Worm (Caenorhabditis elegans) whole organism, L3 larva: ENCODE measurements around the gene des-2.

Experiments
- R02D3.7 ChIP-seq: fragments of 150-350 bp; optimal IDR thresholded peaks from 2 replicates; lab custom pipeline; 2014; ENCODE audit warnings: missing biosample characterization, missing genetic modification characterization
- aly-2 ChIP-seq: fragments of 150-350 bp; optimal IDR thresholded peaks from 2 replicates; lab custom pipeline; 2014; ENCODE audit warnings: missing biosample characterization, missing genetic modification characterization
- ama-1 ChIP-seq: fragments of 150-350 bp; optimal IDR thresholded peaks from 2 replicates; lab custom pipeline; 2018
- ceh-16 ChIP-seq: sonication (generic microtip); optimal IDR thresholded peaks from 2 replicates; lab custom pipeline; 2017; ENCODE audit warnings: missing biosample characterization, missing genetic modification characterization
- ceh-82 ChIP-seq: fragments of 150-350 bp; optimal IDR thresholded peaks from 2 replicates; lab custom pipeline; 2014; ENCODE audit warnings: missing biosample characterization, missing genetic modification characterization
- egl-27 ChIP-seq: sonication (generic microtip); optimal IDR thresholded peaks from 4 replicates; lab custom pipeline; 2017; ENCODE audit warnings: missing biosample characterization, missing genetic modification reagents, missing genetic modification characterization
- egl-5 ChIP-seq: fragments of 150-350 bp; optimal IDR thresholded peaks from 2 replicates; lab custom pipeline; 2017; ENCODE audit warnings: missing biosample characterization, missing genetic modification reagents, missing genetic modification characterization, inconsistent platforms
- elt-1 ChIP-seq: fragments of 150-350 bp; optimal IDR thresholded peaks from 2 replicates; lab custom pipeline; 2014; ENCODE audit warnings: missing biosample characterization, missing genetic modification characterization
- elt-2 ChIP-seq: sonication (generic microtip); optimal IDR thresholded peaks from 2 replicates; lab custom pipeline; 2016; ENCODE audit warnings: missing genetic modification reagents, mild to moderate bottlenecking, missing genetic modification characterization, missing compliant biosample characterization
- fkh-10 ChIP-seq: sonication (generic microtip); optimal IDR thresholded peaks from 2 replicates; lab custom pipeline; 2017; ENCODE audit warnings: missing biosample characterization, missing genetic modification reagents, missing genetic modification characterization
- fkh-2 ChIP-seq: fragments of 150-350 bp; optimal IDR thresholded peaks from 2 replicates; lab custom pipeline; 2014; ENCODE audit warnings: missing biosample characterization, missing genetic modification reagents, missing genetic modification characterization
- hmg-11 ChIP-seq: sonication (generic microtip); optimal IDR thresholded peaks from 2 replicates; lab custom pipeline; 2016; ENCODE audit warnings: missing genetic modification characterization, missing compliant biosample characterization
- jun-1 ChIP-seq: fragments of 150-350 bp; optimal IDR thresholded peaks from 2 replicates; lab custom pipeline; 2014; ENCODE audit warnings: missing biosample characterization, missing genetic modification reagents, missing genetic modification characterization
- lin-39 ChIP-seq: fragments of 150-350 bp; optimal IDR thresholded peaks from 2 replicates; lab custom pipeline; 2018; ENCODE audit warnings: missing biosample characterization, missing genetic modification reagents, missing genetic modification characterization
- lsy-12 ChIP-seq: sonication (generic microtip); optimal IDR thresholded peaks from 2 replicates; lab custom pipeline; 2016; ENCODE audit warnings: mild to moderate bottlenecking, missing genetic modification characterization, missing compliant biosample characterization
- mdl-1 ChIP-seq: fragments of 150-350 bp; optimal IDR thresholded peaks from 2 replicates; lab custom pipeline; 2014; ENCODE audit warnings: missing biosample characterization, missing genetic modification characterization
- nfya-1 ChIP-seq: sonication (generic microtip); optimal IDR thresholded peaks from 2 replicates; lab custom pipeline; 2017; ENCODE audit warnings: missing genetic modification characterization, mild to moderate bottlenecking, missing compliant biosample characterization, antibody characterized with exemption, moderate library complexity; ENCODE audit not compliant: insufficient read depth
- nhr-11 ChIP-seq: fragments of 150-350 bp; optimal IDR thresholded peaks from 2 replicates; lab custom pipeline; 2014; ENCODE audit warnings: missing biosample characterization, missing genetic modification characterization
- nhr-12 ChIP-seq: fragments of 150-350 bp; optimal IDR thresholded peaks from 2 replicates; lab custom pipeline; 2014; ENCODE audit warnings: missing biosample characterization, missing genetic modification characterization
- nhr-23 ChIP-seq: fragments of 150-350 bp; optimal IDR thresholded peaks from 2 replicates; lab custom pipeline; 2014; ENCODE audit warnings: missing biosample characterization, missing genetic modification reagents, missing genetic modification characterization
- nhr-237 ChIP-seq: fragments of 150-350 bp; optimal IDR thresholded peaks from 2 replicates; lab custom pipeline; 2014; ENCODE audit warnings: missing biosample characterization, missing genetic modification characterization
- nhr-25 ChIP-seq: sonication (generic microtip); optimal IDR thresholded peaks from 2 replicates; lab custom pipeline; 2017; ENCODE audit warnings: missing biosample characterization, missing genetic modification characterization
- nhr-43 ChIP-seq: sonication (generic microtip); optimal IDR thresholded peaks from 2 replicates; lab custom pipeline; 2016; ENCODE audit warnings: mild to moderate bottlenecking, missing genetic modification characterization, missing compliant biosample characterization; ENCODE audit not compliant: poor library complexity, severe bottlenecking
- nhr-77 ChIP-seq: fragments of 150-350 bp; optimal IDR thresholded peaks from 2 replicates; lab custom pipeline; 2014; ENCODE audit warnings: missing biosample characterization, missing genetic modification characterization
- pha-4 ChIP-seq: fragments of 150-350 bp; optimal IDR thresholded peaks from 2 replicates; lab custom pipeline; 2014; ENCODE audit warnings: missing biosample characterization, missing genetic modification reagents, missing genetic modification characterization
- pqm-1 ChIP-seq: fragments of 150-350 bp; optimal IDR thresholded peaks from 2 replicates; lab custom pipeline; 2017; ENCODE audit warnings: missing biosample characterization, missing genetic modification characterization, inconsistent platforms
- sea-2 ChIP-seq: fragments of 150-350 bp; sonication (generic microtip); optimal IDR thresholded peaks from 4 replicates; lab custom pipeline; 2014; ENCODE audit warnings: missing biosample characterization, missing genetic modification reagents, missing genetic modification characterization
- skn-1 ChIP-seq: fragments of 150-350 bp; optimal IDR thresholded peaks from 2 replicates; lab custom pipeline; 2014; ENCODE audit warnings: missing biosample characterization, missing genetic modification characterization
- snpc-4 ChIP-seq: fragments of 150-350 bp; optimal IDR thresholded peaks from 2 replicates; lab custom pipeline; 2014; ENCODE audit warnings: missing biosample characterization, missing genetic modification characterization
- tbx-2 ChIP-seq: sonication (generic microtip); optimal IDR thresholded peaks from 2 replicates; lab custom pipeline; 2016; ENCODE audit warnings: mild to moderate bottlenecking, missing genetic modification characterization, missing compliant biosample characterization
- unc-39 ChIP-seq: sonication (generic microtip); optimal IDR thresholded peaks from 4 replicates; lab custom pipeline; 2017; ENCODE audit warnings: missing biosample characterization, missing genetic modification characterization
- ztf-11 ChIP-seq: fragments of 150-350 bp; optimal IDR thresholded peaks from 2 replicates; lab custom pipeline; 2014; ENCODE audit warnings: missing biosample characterization, missing genetic modification characterization
- ztf-4 ChIP-seq: fragments of 150-350 bp; optimal IDR thresholded peaks from 2 replicates; lab custom pipeline; 2014; ENCODE audit warnings: missing biosample characterization, missing genetic modification characterization

Gene des-2

ce11 chrV:11421605-11422004 is at the start of gene des-2:
TSS of gene des-2 (minus strand) at chrV:11421705.
- TF ChIP-seq fkh-10 (GFP tag; lab: Kevin White, UChicago) (no peak), egl-5 (tag; lab: Kevin White, UChicago) (no peak), egl-27 (tag; lab: Kevin White, UChicago) (no peak), nhr-23 (tag; lab: Kevin White, UChicago) (no peak), nhr-25 (tag; lab: Kevin White, UChicago) (no peak), pha-4 (no peak), nhr-12 (tag; lab: Kevin White, UChicago) (no peak), ztf-4 (tag; lab: Kevin White, UChicago) (no peak), R02D3.7 (tag; lab: Kevin White, UChicago) (no peak), nhr-237 (tag; lab: Kevin White, UChicago) (no peak), sea-2 (GFP tag; lab: Kevin White, UChicago) (no peak), tbx-2 (tag; lab: Kevin White, UChicago) (no peak), nhr-43 (tag; lab: Kevin White, UChicago) (no peak), snpc-4 (tag; lab: Kevin White, UChicago) (no peak), skn-1 (no peak)
- TF ChIP-seq, all 47 proteins: peak for 0

ce11 chrV:11470210-11470713 is 48.8 kb upstream of the des-2 start, which contains the start of gene aat-6:
TSS of gene aat-6 (minus strand) at chrV:11470663.
- TF ChIP-seq elt-2 (tag; lab: Kevin White, UChicago) = peak; percentile 97
- TF ChIP-seq nhr-237 (tag; lab: Kevin White, UChicago) = no peak
- no peak for TF ChIP-seq hmg-11 (tag; lab: Kevin White, UChicago)
- peak; percentile 86 for TF ChIP-seq pqm-1 (tag; lab: Kevin White, UChicago)
- TF ChIP-seq fkh-2 = no peak
- no peak for TF ChIP-seq skn-1
- TF ChIP-seq nhr-25 (tag; lab: Kevin White, UChicago) = no peak
- no peak for TF ChIP-seq ceh-16 (tag; lab: Kevin White, UChicago)
- no peak for TF ChIP-seq unc-39 (tag; lab: Kevin White, UChicago)
- peak; percentile 37 for TF ChIP-seq jun-1

- no peak for TF ChIP-seq ceh-82 (tag; lab: Kevin White, UChicago)
- no peak for TF ChIP-seq hmg-11 (tag; lab: Kevin White, UChicago)
- TF ChIP-seq elt-1 = peak; percentile 13
- TF ChIP-seq nhr-77 (tag; lab: Kevin White, UChicago) = no peak
- TF ChIP-seq ztf-4 (tag; lab: Kevin White, UChicago) = no peak
- no peak for TF ChIP-seq mdl-1
Measured at ce11 chrV:11462963-11463453, 41.5 kb upstream of the des-2 start, which contains the start of gene zipt-16. TSS of gene zipt-16 (plus strand) at chrV:11463013.

ce11 chrV:11459255-11459654 is 37.8 kb upstream of the des-2 start, which contains the start of gene T11F9.1:
TSS of gene T11F9.1 (plus strand) at chrV:11459555.
- TF ChIP-seq lin-39 (tag; lab: Kevin White, UChicago) (no peak), ztf-11 (tag; lab: Kevin White, UChicago) (no peak), mdl-1 (no peak), pha-4 (no peak), nfya-1 (no peak), ama-1 (lab: Kevin White, UChicago) (no peak), ceh-82 (tag; lab: Kevin White, UChicago) (no peak), egl-27 (tag; lab: Kevin White, UChicago) (no peak), nhr-11 (tag; lab: Kevin White, UChicago) (no peak), sea-2 (GFP tag; lab: Kevin White, UChicago) (no peak)

ce11 chrV:11454917-11455316 is 33.4 kb upstream of the des-2 start:
- no peak for TF ChIP-seq lsy-12 (tag; lab: Kevin White, UChicago)
- TF ChIP-seq snpc-4 (tag; lab: Kevin White, UChicago) = no peak
- no peak for TF ChIP-seq nhr-77 (tag; lab: Kevin White, UChicago)
- TF ChIP-seq hmg-11 (tag; lab: Kevin White, UChicago) = no peak
- TF ChIP-seq nhr-237 (tag; lab: Kevin White, UChicago) = no peak
- TF ChIP-seq aly-2 = no peak
